Fruit fly (Drosophila melanogaster) S2 (cell line): ENCODE results near the gene VhaAC39-2.

ENCODE experiments used
- CG8478 ChIP-seq: fragments of >200 bp; optimal IDR thresholded peaks from 2 replicates; lab custom pipeline; 2018
- CTCF ChIP-seq, 2 experiments: fragments of >200 bp; optimal IDR thresholded peaks; 2 replicates each; lab custom pipeline; 2018

DNA sequence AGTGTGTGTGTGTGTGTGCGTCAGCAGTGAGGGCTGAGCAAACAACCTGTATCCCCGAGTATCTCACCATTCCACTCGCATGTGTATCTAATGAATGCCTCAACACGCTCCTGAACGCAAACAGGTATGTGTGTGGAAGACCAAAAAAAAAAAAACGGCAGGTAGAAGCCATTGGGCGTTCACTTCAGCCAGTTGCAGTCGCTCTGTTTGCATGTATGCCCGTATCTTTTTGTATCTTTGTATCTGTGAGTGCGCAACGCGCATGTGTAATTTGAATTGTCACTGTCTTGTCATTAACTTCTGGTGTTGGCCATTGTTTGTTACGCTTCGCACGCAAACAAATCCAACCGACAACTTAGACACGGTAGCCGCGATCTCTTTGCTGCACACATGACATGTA is 34.3 kb upstream of the VhaAC39-2 start:
- TF ChIP-seq CTCF (optimal IDR thresholded peaks at IDR 0.05; lab: Kevin White, UChicago) (no peak), CG8478 (lab: Kevin White, UChicago) (no peak)
